Fruit fly (Drosophila melanogaster): ENCODE data around the gene CG42587.
A peak's percentile ranks its signal among the peaks of the same experiment; 100 is the strongest.

The CG42587 gene

DNA sequence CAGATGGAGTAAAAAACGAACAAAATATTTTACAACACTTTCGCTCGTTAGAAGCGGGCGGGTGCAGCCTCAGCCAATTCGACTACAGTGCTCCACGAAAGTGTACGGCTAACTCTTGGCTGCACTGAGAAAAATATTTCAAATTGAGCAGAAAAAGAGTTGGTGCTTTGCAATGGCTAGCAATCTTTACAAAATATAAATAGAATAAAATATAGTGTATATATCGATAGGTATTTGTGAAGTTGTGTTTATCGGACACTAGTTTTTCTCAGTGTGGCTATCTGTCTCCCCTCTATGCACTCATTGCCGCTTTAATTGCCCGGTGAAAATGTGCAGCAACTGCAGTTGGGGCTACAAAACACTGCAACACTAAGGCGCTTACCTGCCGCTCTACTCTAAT, 43.5 kb downstream of the CG42587 start (continued):
- TF ChIP-seq CG5245 (GFP tag; optimal IDR thresholded peaks at IDR 0.05) (peak; percentile 80), Gug (GFP tag; IDR thresholded peaks at IDR 0.05) (no peak), CG6813 (GFP tag; optimal IDR thresholded peaks at IDR 0.05) (no peak), ATbp (GFP tag; optimal IDR thresholded peaks at IDR 0.05) (peak; percentile 84), CTCF (GFP tag; optimal IDR thresholded peaks at IDR 0.05) (no peak), Asciz (GFP tag; optimal IDR thresholded peaks at IDR 0.05) (no peak), Aef1 (GFP tag; IDR thresholded peaks at IDR 0.05) (peak; percentile 40; the same call in 1 of the 3 replicates), zen2 (GFP tag; IDR thresholded peaks at IDR 0.05; ENCODE audit: partially characterized antibody) (no peak), pfk (GFP tag; optimal IDR thresholded peaks at IDR 0.05) (no peak), trh (GFP tag; optimal IDR thresholded peaks at IDR 0.05) (peak; percentile 49), CG12744 (GFP tag; optimal IDR thresholded peaks at IDR 0.05) (no peak), CG5953 (GFP tag; IDR thresholded peaks at IDR 0.05) (peak; percentile 54), Eip74EF (GFP tag; optimal IDR thresholded peaks at IDR 0.05) (peak in 1 of 2 experiments; percentile 49), eve (GFP tag; optimal IDR thresholded peaks at IDR 0.05) (no peak), bsh (GFP tag; optimal IDR thresholded peaks at IDR 0.05) (peak in 1 of 2 experiments; percentile 85), zen (tag; optimal IDR thresholded peaks at IDR 0.05) (no peak), CG4617 (GFP tag; optimal IDR thresholded peaks at IDR 0.05; ENCODE audit: borderline replicate concordance) (peak; percentile 21), CG1603 (tag; optimal IDR thresholded peaks at IDR 0.05) (peak; percentile 89), gem (tag; optimal IDR thresholded peaks at IDR 0.05) (peak; percentile 82), fd102C (GFP tag; optimal IDR thresholded peaks at IDR 0.05) (peak; percentile 13), CG11085 (GFP tag; IDR thresholded peaks at IDR 0.05) (no peak), CG10543 (GFP tag; optimal IDR thresholded peaks at IDR 0.05) (no peak), sens (GFP tag) (peak; percentile 90), HLHmδ (GFP tag; optimal IDR thresholded peaks at IDR 0.05) (no peak), CG11093 (GFP tag; IDR thresholded peaks at IDR 0.05) (no peak), rib (GFP tag; IDR thresholded peaks at IDR 0.05) (no peak), pb (GFP tag; optimal IDR thresholded peaks at IDR 0.05) (no peak), CG9609 (GFP tag; optimal IDR thresholded peaks at IDR 0.05) (no peak), CG8924 (tag; optimal IDR thresholded peaks at IDR 0.05) (peak; percentile 47), Sox100B (GFP tag; optimal IDR thresholded peaks at IDR 0.05) (peak; percentile 19), hkb (optimal IDR thresholded peaks at IDR 0.05) (no peak), hkb (GFP tag; IDR thresholded peaks at IDR 0.05) (0 out of 2 replicates have a peak, but pooled peaks have one; percentile 26), CG2129 (GFP tag; IDR thresholded peaks at IDR 0.05; ENCODE audit: partially characterized antibody) (no peak), CG4707 (GFP tag; optimal IDR thresholded peaks at IDR 0.05) (peak; percentile 38), cas (GFP tag; IDR thresholded peaks at IDR 0.05) (no peak), fd96Cb (tag; optimal IDR thresholded peaks at IDR 0.05) (peak; percentile 56), ap (GFP tag; IDR thresholded peaks at IDR 0.05) (peak; percentile 54), CG34224 (GFP tag; IDR thresholded peaks at IDR 0.05; ENCODE audit: partially characterized antibody) (no peak), Ssrp (tag; optimal IDR thresholded peaks at IDR 0.05) (peak; percentile 78), vnd (GFP tag; IDR thresholded peaks at IDR 0.05; ENCODE audit: partially characterized antibody) (no peak), Hey (tag; optimal IDR thresholded peaks at IDR 0.05) (no peak), lbe (GFP tag; optimal IDR thresholded peaks at IDR 0.05) (no peak), ems (GFP tag; optimal IDR thresholded peaks at IDR 0.05) (peak; percentile 15), ro (GFP tag; IDR thresholded peaks at IDR 0.05) (no peak; the same call in 1 of the 2 replicates), CG10654 (GFP tag; optimal IDR thresholded peaks at IDR 0.05) (no peak), CG4282 (GFP tag; optimal IDR thresholded peaks at IDR 0.05) (no peak), CG18619 (GFP tag; optimal IDR thresholded peaks at IDR 0.05) (peak; percentile 31), stc (GFP tag; IDR thresholded peaks at IDR 0.05) (no peak), GATAe (GFP tag; conservative IDR thresholded peaks at IDR 0.05) (no peak), CG10209 (GFP tag; optimal IDR thresholded peaks at IDR 0.05) (peak; percentile 57), tll (GFP tag; optimal IDR thresholded peaks at IDR 0.05) (no peak)

Measured in whole organism, embryonic.